Fruit fly (Drosophila melanogaster) whole organism, embryonic: Measurements from ENCODE around the gene CG32984.

ENCODE experiments used
- Aef1 ChIP-seq: fragments of 200-800 bp; sonication (Bioruptor generic); IDR thresholded peaks from 3 replicates; pipeline ENCODE4 v1.3.6; 2022; ENCODE audit warnings: missing biosample characterization, missing genetic modification characterization
- B-H2 ChIP-seq: fragments of 200-800 bp; sonication (Bioruptor generic); optimal IDR thresholded peaks from 2 replicates; lab custom pipeline; 2018; ENCODE audit warnings: missing biosample characterization, mild to moderate bottlenecking, missing genetic modification characterization
- CG1024 ChIP-seq: fragments of 200-800 bp; sonication (Bioruptor generic); IDR thresholded peaks from 2 replicates; pipeline ENCODE4 v1.3.6; 2022; ENCODE audit warnings: missing biosample characterization, missing genetic modification characterization
- CG10321 ChIP-seq: fragments of 200-800 bp; sonication (Bioruptor generic); IDR thresholded peaks from 2 replicates; pipeline ENCODE4 v1.3.6; 2022; ENCODE audit warnings: missing biosample characterization, missing genetic modification characterization
- CG11093 ChIP-seq: fragments of 200-800 bp; sonication (Bioruptor generic); IDR thresholded peaks from 3 replicates; pipeline ENCODE4 v1.3.6; 2022; ENCODE audit warnings: missing biosample characterization, missing genetic modification characterization
- CG11560 ChIP-seq: fragments of 200-800 bp; sonication (Bioruptor generic); IDR thresholded peaks from 3 replicates; pipeline ENCODE4 v1.3.6; 2022; ENCODE audit warnings: missing biosample characterization, missing genetic modification characterization
- CG14050 ChIP-seq: fragments of 200-800 bp; sonication (Bioruptor generic); IDR thresholded peaks from 3 replicates; pipeline ENCODE4 v1.3.6; 2022; ENCODE audit warnings: missing biosample characterization, missing genetic modification characterization
- CG15479 ChIP-seq: fragments of 200-800 bp; sonication (Bioruptor generic); optimal IDR thresholded peaks from 3 replicates; lab custom pipeline; 2019; ENCODE audit warnings: missing biosample characterization, mild to moderate bottlenecking, missing genetic modification characterization, moderate library complexity
- CG15696 ChIP-seq: fragments of 200-800 bp; sonication (Bioruptor generic); optimal IDR thresholded peaks from 2 replicates; lab custom pipeline; 2019; ENCODE audit warnings: missing biosample characterization, mild to moderate bottlenecking, missing genetic modification characterization, moderate library complexity
- CG1603 ChIP-seq: fragments of 200-800 bp; sonication (Bioruptor generic); optimal IDR thresholded peaks from 2 replicates; lab custom pipeline; 2019; ENCODE audit warnings: missing biosample characterization, mild to moderate bottlenecking, missing genetic modification characterization, moderate library complexity
- CG16815 ChIP-seq: fragments of 200-800 bp; sonication (Bioruptor generic); optimal IDR thresholded peaks from 3 replicates; lab custom pipeline; 2017; ENCODE audit warnings: missing biosample characterization, mild to moderate bottlenecking, missing genetic modification characterization
- CG17829 ChIP-seq: fragments of 200-800 bp; optimal IDR thresholded peaks from 2 replicates; lab custom pipeline; 2019; ENCODE audit warnings: missing biosample characterization, mild to moderate bottlenecking, missing genetic modification characterization, moderate library complexity
- CG17912 ChIP-seq: fragments of 200-800 bp; sonication (Bioruptor generic); optimal IDR thresholded peaks from 2 replicates; lab custom pipeline; 2018; ENCODE audit warnings: missing biosample characterization, mild to moderate bottlenecking, missing genetic modification characterization
- CG18619 ChIP-seq: fragments of 200-800 bp; sonication (Bioruptor generic); optimal IDR thresholded peaks from 3 replicates; lab custom pipeline; 2017; ENCODE audit warnings: missing biosample characterization, mild to moderate bottlenecking, missing genetic modification characterization
- CG2678 ChIP-seq: fragments of 200-800 bp; sonication (Bioruptor generic); optimal IDR thresholded peaks from 3 replicates; lab custom pipeline; 2019; ENCODE audit warnings: missing biosample characterization, mild to moderate bottlenecking, missing genetic modification characterization, moderate library complexity
- CG3407 ChIP-seq: fragments of 200-800 bp; sonication (Bioruptor generic); optimal IDR thresholded peaks from 2 replicates; lab custom pipeline; 2018; ENCODE audit warnings: missing biosample characterization, mild to moderate bottlenecking, missing genetic modification characterization
- CG3995 ChIP-seq: fragments of 200-800 bp; sonication (Bioruptor generic); optimal IDR thresholded peaks from 3 replicates; lab custom pipeline; 2016; ENCODE audit warnings: missing biosample characterization, missing genetic modification characterization
- CG6654 ChIP-seq: fragments of 200-800 bp; sonication (Bioruptor generic); optimal IDR thresholded peaks from 2 replicates; lab custom pipeline; 2017; ENCODE audit warnings: missing biosample characterization, mild to moderate bottlenecking, missing genetic modification characterization
- Chrac-16 ChIP-seq: fragments of 200-800 bp; sonication (Bioruptor generic); optimal IDR thresholded peaks from 3 replicates; lab custom pipeline; 2016; ENCODE audit warnings: missing biosample characterization, missing genetic modification characterization
- D19B ChIP-seq: fragments of 200-800 bp; sonication (Bioruptor generic); optimal IDR thresholded peaks from 2 replicates; lab custom pipeline; 2017; ENCODE audit warnings: missing biosample characterization, mild to moderate bottlenecking, missing genetic modification characterization
- Dbx ChIP-seq: fragments of 200-800 bp; sonication (Bioruptor generic); IDR thresholded peaks from 3 replicates; pipeline ENCODE4 v1.3.6; 2022; ENCODE audit warnings: missing biosample characterization, missing genetic modification characterization
- Deaf1 ChIP-seq: fragments of 200-800 bp; optimal IDR thresholded peaks from 3 replicates; lab custom pipeline; 2019; ENCODE audit warnings: missing biosample characterization, mild to moderate bottlenecking, missing genetic modification characterization, moderate library complexity
- Drgx ChIP-seq: fragments of 200-800 bp; sonication (Bioruptor generic); IDR thresholded peaks from 2 replicates; pipeline ENCODE4 v1.3.6; 2022; ENCODE audit warnings: missing biosample characterization, missing genetic modification characterization
- HLH4C ChIP-seq: fragments of 200-800 bp; sonication (Bioruptor generic); IDR thresholded peaks from 3 replicates; pipeline ENCODE4 v1.3.6; 2022; ENCODE audit warnings: missing biosample characterization, missing genetic modification characterization; ENCODE audit not compliant: partially characterized antibody
- Hr3 ChIP-seq: fragments of 200-800 bp; sonication (Bioruptor generic); optimal IDR thresholded peaks from 3 replicates; lab custom pipeline; 2016; ENCODE audit warnings: missing biosample characterization, missing genetic modification characterization
- Max ChIP-seq: fragments of 200-800 bp; sonication (Bioruptor generic); optimal IDR thresholded peaks from 2 replicates; lab custom pipeline; 2016; ENCODE audit warnings: missing biosample characterization, mild to moderate bottlenecking, missing genetic modification characterization
- Oli ChIP-seq: fragments of 200-800 bp; sonication (Bioruptor generic); optimal IDR thresholded peaks from 2 replicates; lab custom pipeline; 2018; ENCODE audit warnings: missing biosample characterization, mild to moderate bottlenecking, missing genetic modification characterization, moderate library complexity
- Rfx ChIP-seq: fragments of 200-800 bp; sonication (Bioruptor generic); IDR thresholded peaks from 2 replicates; pipeline ENCODE4 v1.3.6; 2022; ENCODE audit warnings: missing biosample characterization, missing genetic modification characterization
- Sox102F ChIP-seq: fragments of 200-800 bp; sonication (Bioruptor generic); optimal IDR thresholded peaks from 2 replicates; lab custom pipeline; 2018; ENCODE audit warnings: missing biosample characterization, mild to moderate bottlenecking, missing genetic modification characterization, moderate library complexity
- ac ChIP-seq: fragments of 200-800 bp; sonication (Bioruptor generic); optimal IDR thresholded peaks from 3 replicates; lab custom pipeline; 2017; ENCODE audit warnings: missing biosample characterization, mild to moderate bottlenecking, missing genetic modification characterization
- al ChIP-seq: fragments of 200-800 bp; sonication (Bioruptor generic); IDR thresholded peaks from 2 replicates; pipeline ENCODE4 v1.3.6; 2022; ENCODE audit warnings: missing biosample characterization, missing genetic modification characterization
- ap ChIP-seq: fragments of 200-800 bp; sonication (Bioruptor generic); IDR thresholded peaks from 2 replicates; pipeline ENCODE4 v1.3.6; 2022; ENCODE audit warnings: missing biosample characterization, missing genetic modification characterization
- corto ChIP-seq: fragments of 200-800 bp; sonication (Bioruptor generic); optimal IDR thresholded peaks from 2 replicates; lab custom pipeline; 2016; ENCODE audit warnings: missing biosample characterization, mild to moderate bottlenecking, missing genetic modification characterization, moderate library complexity
- crc ChIP-seq: fragments of 200-800 bp; sonication (Bioruptor generic); optimal IDR thresholded peaks from 2 replicates; lab custom pipeline; 2016; ENCODE audit warnings: missing biosample characterization, missing genetic modification characterization
- crp ChIP-seq, 2 experiments: fragments of 200-800 bp; sonication (Bioruptor generic); optimal IDR thresholded peaks; 2 replicates in 1 of 2; 3 replicates in 1 of 2; lab custom pipeline; 2017; ENCODE audit warnings: missing biosample characterization in 2 of 2, missing genetic modification characterization in 2 of 2, mild to moderate bottlenecking in 1 of 2, moderate library complexity in 1 of 2
- esg ChIP-seq: fragments of 200-800 bp; sonication (Bioruptor generic); conservative IDR thresholded peaks from 2 replicates; pipeline ENCODE4 v1.3.6; 2022; ENCODE audit warnings: missing biosample characterization, missing genetic modification characterization
- exex ChIP-seq: fragments of 200-800 bp; sonication (Bioruptor generic); optimal IDR thresholded peaks from 4 replicates; lab custom pipeline; 2018; ENCODE audit warnings: missing biosample characterization, mild to moderate bottlenecking, missing genetic modification characterization, moderate library complexity
- fd96Cb ChIP-seq: fragments of 200-800 bp; sonication (Bioruptor generic); optimal IDR thresholded peaks from 2 replicates; lab custom pipeline; 2018; ENCODE audit warnings: missing biosample characterization, mild to moderate bottlenecking, missing genetic modification characterization, moderate library complexity
- fu2 ChIP-seq: fragments of 200-800 bp; sonication (Bioruptor generic); optimal IDR thresholded peaks from 2 replicates; lab custom pipeline; 2016; ENCODE audit warnings: missing biosample characterization, missing genetic modification characterization
- grn ChIP-seq: fragments of 200-800 bp; sonication (Bioruptor generic); optimal IDR thresholded peaks from 3 replicates; lab custom pipeline; 2017; ENCODE audit warnings: missing biosample characterization, missing genetic modification characterization
- gro ChIP-seq: fragments of 200-800 bp; sonication (Bioruptor generic); optimal IDR thresholded peaks from 2 replicates; lab custom pipeline; 2016; ENCODE audit warnings: missing biosample characterization, missing genetic modification characterization
- hkb ChIP-seq, 2 experiments: fragments of 200-800 bp in 1 of 2; fragments of >200 bp in 1 of 2; sonication (Bioruptor generic) in 1 of 2; IDR thresholded peaks in 1 of 2; optimal IDR thresholded peaks in 1 of 2; 2 replicates each; pipeline versions ENCODE4 v1.3.6 to Lab custom; 2017 to 2022; ENCODE audit warnings: missing biosample characterization in 1 of 2, missing genetic modification characterization in 1 of 2
- hth ChIP-seq: fragments of >200 bp; optimal IDR thresholded peaks from 2 replicates; lab custom pipeline; 2017; ENCODE audit warnings: inconsistent platforms
- insv ChIP-seq, 2 experiments: fragments of 200-800 bp; sonication (Bioruptor generic); optimal IDR thresholded peaks; 3 replicates each; lab custom pipeline; 2016 to 2018; ENCODE audit warnings: missing biosample characterization in 2 of 2, missing genetic modification characterization in 2 of 2
- jumu ChIP-seq: fragments of 200-800 bp; sonication (Bioruptor generic); optimal IDR thresholded peaks from 3 replicates; lab custom pipeline; 2016; ENCODE audit warnings: missing biosample characterization, missing genetic modification characterization
- pnt ChIP-seq: fragments of 200-800 bp; sonication (Bioruptor generic); optimal IDR thresholded peaks from 3 replicates; lab custom pipeline; 2016; ENCODE audit warnings: missing biosample characterization, missing genetic modification characterization
- pum ChIP-seq: fragments of 200-800 bp; sonication (Bioruptor generic); optimal IDR thresholded peaks from 2 replicates; lab custom pipeline; 2016; ENCODE audit warnings: missing biosample characterization, missing genetic modification characterization
- sisA ChIP-seq: fragments of 200-800 bp; sonication (Bioruptor generic); IDR thresholded peaks from 2 replicates; pipeline ENCODE4 v1.3.6; 2022; ENCODE audit warnings: missing biosample characterization, missing genetic modification characterization
- tgo ChIP-seq: fragments of 200-800 bp; sonication (Bioruptor generic); IDR thresholded peaks from 3 replicates; pipeline ENCODE4 v1.3.6; 2022; ENCODE audit warnings: missing biosample characterization, missing genetic modification characterization
- tup ChIP-seq: fragments of 200-800 bp; sonication (Bioruptor generic); optimal IDR thresholded peaks from 2 replicates; lab custom pipeline; 2016; ENCODE audit warnings: missing biosample characterization, mild to moderate bottlenecking, missing genetic modification characterization, moderate library complexity
- vnd ChIP-seq: fragments of 200-800 bp; sonication (Bioruptor generic); IDR thresholded peaks from 3 replicates; pipeline ENCODE4 v1.3.6; 2022; ENCODE audit warnings: missing biosample characterization, missing genetic modification characterization; ENCODE audit not compliant: partially characterized antibody

The CG32984 gene

DNA sequence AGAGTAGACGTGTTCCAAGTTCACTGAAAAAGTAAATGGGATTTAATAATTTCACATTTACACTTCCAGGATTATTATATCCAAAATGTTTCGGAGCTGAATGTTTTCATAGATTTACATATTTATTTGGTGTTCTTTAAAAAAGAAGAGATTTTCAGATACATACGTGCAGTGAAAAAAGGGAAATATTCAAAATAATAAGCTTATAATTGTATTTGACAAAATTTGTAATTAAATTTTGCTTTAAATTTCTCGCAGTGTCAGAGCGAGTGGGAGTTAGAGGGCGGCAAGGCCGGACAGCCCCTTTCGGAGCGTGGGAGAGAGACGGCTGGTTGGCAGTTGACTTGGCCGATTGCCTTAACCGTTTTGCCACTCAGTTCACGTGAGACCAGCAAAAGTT is 27.8 kb upstream of the CG32984 start, which contains the start of gene Tsp29Fb (continued):
- TF ChIP-seq CG11093 (GFP tag; lab: Robert Waterston, UW) (peak; percentile 65; the same call in 2 of the 3 replicates), Sox102F (GFP tag; lab: Kevin White, UChicago) (peak; percentile 81), Rfx (GFP tag; lab: Robert Waterston, UW) (peak; percentile 78), Max (GFP tag; lab: Kevin White, UChicago) (peak; percentile 46), fd96Cb (tag; lab: Kevin White, UChicago) (peak; percentile 75), hkb (optimal IDR thresholded peaks at IDR 0.05; lab: Kevin White, UChicago) (no peak), hkb (GFP tag; IDR thresholded peaks at IDR 0.05; lab: Robert Waterston, UW) (peak; percentile 83), CG17912 (GFP tag; lab: Kevin White, UChicago) (no peak), ap (GFP tag; lab: Robert Waterston, UW) (peak; percentile 35; the same call in 1 of the 2 replicates), CG17829 (peak; percentile 69), CG2678 (tag; lab: Kevin White, UChicago) (peak; percentile 92), crc (no peak), Deaf1 (tag; lab: Kevin White, UChicago) (peak; percentile 61), Aef1 (peak; percentile 54), fu2 (GFP tag; lab: Kevin White, UChicago) (peak; percentile 57), Hr3 (GFP tag; lab: Kevin White, UChicago) (peak; percentile 61), CG1024 (no peak), CG14050 (peak; percentile 44; the same call in 1 of the 3 replicates), vnd (no peak), pum (GFP tag; lab: Kevin White, UChicago) (peak; percentile 52), CG15479 (GFP tag; lab: Kevin White, UChicago) (no peak), pnt (peak; percentile 28), B-H2 (GFP tag; lab: Kevin White, UChicago) (peak; percentile 73), Oli (peak; percentile 84), crp (GFP tag; optimal IDR thresholded peaks at IDR 0.05; lab: Kevin White, UChicago) (peak in 1 of 2 experiments; percentile 17), gro (GFP tag; lab: Kevin White, UChicago) (peak; percentile 10), CG11560 (tag; lab: Robert Waterston, UW) (no peak; the same call in 2 of the 3 replicates), Drgx (GFP tag; lab: Robert Waterston, UW) (no peak), al (GFP tag; lab: Robert Waterston, UW) (peak; percentile 63), sisA (GFP tag; lab: Robert Waterston, UW) (peak; percentile 60), CG3407 (GFP tag; lab: Kevin White, UChicago) (peak; percentile 32), CG15696 (tag; lab: Kevin White, UChicago) (peak; percentile 20), D19B (GFP tag; lab: Kevin White, UChicago) (peak; percentile 57), CG1603 (tag; lab: Kevin White, UChicago) (peak; percentile 36), tgo (GFP tag; lab: Robert Waterston, UW) (peak; percentile 80), exex (tag; lab: Kevin White, UChicago) (peak; percentile 41), CG3995 (GFP tag; lab: Kevin White, UChicago) (peak; percentile 11), CG10321 (GFP tag; lab: Robert Waterston, UW) (peak; percentile 49; the same call in 1 of the 2 replicates), Chrac-16 (peak; percentile 56), ac (GFP tag; lab: Kevin White, UChicago) (no peak), CG16815 (GFP tag; lab: Kevin White, UChicago) (peak; percentile 40), insv (GFP tag; optimal IDR thresholded peaks at IDR 0.05; lab: Kevin White, UChicago) (no peak), hth (no peak), tup (GFP tag; lab: Kevin White, UChicago) (no peak), CG6654 (GFP tag; lab: Kevin White, UChicago) (peak; percentile 19), CG18619 (GFP tag; lab: Kevin White, UChicago) (peak; percentile 69), jumu (GFP tag; lab: Kevin White, UChicago) (peak; percentile 8), corto (GFP tag; lab: Kevin White, UChicago) (peak; percentile 5), Dbx (GFP tag; lab: Robert Waterston, UW) (peak; percentile 72), grn (GFP tag; lab: Kevin White, UChicago) (no peak), HLH4C (GFP tag; lab: Robert Waterston, UW) (no peak), esg (GFP tag; lab: Robert Waterston, UW) (peak; percentile 70)
